Fruit fly (Drosophila melanogaster) whole organism, embryonic: Measurements from ENCODE around the gene SelT.

Experiments
- BEAF-32 ChIP-seq: fragments of 200-800 bp; sonication (Bioruptor generic); optimal IDR thresholded peaks from 3 replicates; lab custom pipeline; 2017; ENCODE audit warnings: missing biosample characterization, missing genetic modification characterization, mild to moderate bottlenecking, moderate library complexity, missing genetic modification reagents
- Bteb2 ChIP-seq: fragments of 200-800 bp; sonication (Bioruptor generic); optimal IDR thresholded peaks from 2 replicates; lab custom pipeline; 2016; ENCODE audit warnings: missing biosample characterization, missing genetic modification characterization
- CG10209 ChIP-seq: fragments of 200-800 bp; sonication (Bioruptor generic); optimal IDR thresholded peaks from 3 replicates; lab custom pipeline; 2017; ENCODE audit warnings: missing biosample characterization, mild to moderate bottlenecking, missing genetic modification characterization, missing genetic modification reagents
- CG11398 ChIP-seq: fragments of 200-800 bp; sonication (Bioruptor generic); optimal IDR thresholded peaks from 2 replicates; lab custom pipeline; 2016; ENCODE audit warnings: missing biosample characterization, missing genetic modification characterization
- CG12391 ChIP-seq: fragments of 200-800 bp; sonication (Bioruptor generic); optimal IDR thresholded peaks from 3 replicates; lab custom pipeline; 2018; ENCODE audit warnings: missing biosample characterization, mild to moderate bottlenecking, missing genetic modification characterization, moderate library complexity
- CG12942 ChIP-seq: fragments of 200-800 bp; sonication (Bioruptor generic); optimal IDR thresholded peaks from 3 replicates; lab custom pipeline; 2016; ENCODE audit warnings: missing biosample characterization, missing genetic modification characterization
- CG13894 ChIP-seq: fragments of 200-800 bp; sonication (Bioruptor generic); optimal IDR thresholded peaks from 3 replicates; lab custom pipeline; 2018; ENCODE audit warnings: missing biosample characterization, mild to moderate bottlenecking, missing genetic modification characterization, moderate library complexity
- CG15514 ChIP-seq: fragments of 200-800 bp; sonication (Bioruptor generic); optimal IDR thresholded peaks from 3 replicates; lab custom pipeline; 2017; ENCODE audit warnings: missing biosample characterization, missing genetic modification characterization, mild to moderate bottlenecking, moderate library complexity, missing genetic modification reagents
- CG1602 ChIP-seq: fragments of 200-800 bp; sonication (Bioruptor generic); optimal IDR thresholded peaks from 3 replicates; lab custom pipeline; 2016; ENCODE audit warnings: missing biosample characterization, missing genetic modification characterization
- CG17186 ChIP-seq: fragments of 200-800 bp; sonication (Bioruptor generic); optimal IDR thresholded peaks from 3 replicates; lab custom pipeline; 2017; ENCODE audit warnings: missing biosample characterization, missing genetic modification reagents, missing genetic modification characterization
- CG1832 ChIP-seq: fragments of 200-800 bp; sonication (Bioruptor generic); optimal IDR thresholded peaks from 2 replicates; lab custom pipeline; 2017; ENCODE audit warnings: missing biosample characterization, mild to moderate bottlenecking, missing genetic modification characterization, inconsistent platforms
- CG2116 ChIP-seq: fragments of 200-800 bp; sonication (Bioruptor generic); optimal IDR thresholded peaks from 3 replicates; lab custom pipeline; 2018; ENCODE audit warnings: missing biosample characterization, mild to moderate bottlenecking, missing genetic modification characterization
- CG31388 ChIP-seq: fragments of 200-800 bp; sonication (Bioruptor generic); optimal IDR thresholded peaks from 2 replicates; lab custom pipeline; 2016; ENCODE audit warnings: missing biosample characterization, missing genetic modification characterization
- CG33213 ChIP-seq: fragments of 200-800 bp; sonication (Bioruptor generic); optimal IDR thresholded peaks from 3 replicates; lab custom pipeline; 2016; ENCODE audit warnings: missing biosample characterization, missing genetic modification characterization
- CG4730 ChIP-seq: fragments of 200-800 bp; sonication (Bioruptor generic); IDR thresholded peaks from 2 replicates; pipeline ENCODE4 v1.3.6; 2022; ENCODE audit warnings: missing biosample characterization, missing genetic modification characterization
- CoRest ChIP-seq: fragments of 200-800 bp; sonication (Bioruptor generic); optimal IDR thresholded peaks from 3 replicates; lab custom pipeline; 2018; ENCODE audit warnings: missing biosample characterization, mild to moderate bottlenecking, missing genetic modification characterization, moderate library complexity
- Dp ChIP-seq: fragments of 200-800 bp; sonication (Bioruptor generic); optimal IDR thresholded peaks from 2 replicates; lab custom pipeline; 2018; ENCODE audit warnings: missing biosample characterization, mild to moderate bottlenecking, missing genetic modification characterization, moderate library complexity
- Dref ChIP-seq: fragments of 200-800 bp; sonication (Bioruptor generic); IDR thresholded peaks from 2 replicates; pipeline ENCODE4 v1.3.6; 2022; ENCODE audit warnings: missing biosample characterization, missing genetic modification characterization
- Eip74EF ChIP-seq, 2 experiments: fragments of 200-800 bp in 1 of 2; fragments of >200 bp in 1 of 2; sonication (Bioruptor generic) in 1 of 2; optimal IDR thresholded peaks; 2 replicates each; lab custom pipeline; 2017 to 2019; ENCODE audit warnings: missing biosample characterization in 2 of 2, missing genetic modification characterization in 2 of 2, mild to moderate bottlenecking in 1 of 2, moderate library complexity in 1 of 2
- HLH3B ChIP-seq: fragments of 200-800 bp; sonication (Bioruptor generic); IDR thresholded peaks from 2 replicates; pipeline ENCODE4 v1.3.6; 2022; ENCODE audit warnings: missing biosample characterization, missing genetic modification characterization
- MESR4 ChIP-seq: fragments of 200-800 bp; sonication (Bioruptor generic); optimal IDR thresholded peaks from 2 replicates; lab custom pipeline; 2018; ENCODE audit warnings: missing biosample characterization, mild to moderate bottlenecking, missing genetic modification characterization, moderate library complexity
- Max ChIP-seq: fragments of 200-800 bp; sonication (Bioruptor generic); optimal IDR thresholded peaks from 2 replicates; lab custom pipeline; 2016; ENCODE audit warnings: missing biosample characterization, mild to moderate bottlenecking, missing genetic modification characterization
- Nf-YA ChIP-seq: fragments of 200-800 bp; sonication (Bioruptor generic); IDR thresholded peaks from 2 replicates; pipeline ENCODE4 v1.3.6; 2022; ENCODE audit warnings: missing biosample characterization, missing genetic modification characterization
- Nf-YC ChIP-seq: fragments of 200-800 bp; optimal IDR thresholded peaks from 3 replicates; lab custom pipeline; 2019; ENCODE audit warnings: missing biosample characterization, mild to moderate bottlenecking, missing genetic modification characterization, moderate library complexity
- Spps ChIP-seq: fragments of 200-800 bp; sonication (Bioruptor generic); optimal IDR thresholded peaks from 2 replicates; lab custom pipeline; 2018; ENCODE audit warnings: missing biosample characterization, mild to moderate bottlenecking, missing genetic modification characterization
- Sry-δ ChIP-seq: fragments of 200-800 bp; sonication (Bioruptor generic); optimal IDR thresholded peaks from 2 replicates; lab custom pipeline; 2016; ENCODE audit warnings: missing biosample characterization, missing genetic modification characterization
- Stat92E ChIP-seq, 3 experiments: fragments of >200 bp in 2 of 3; fragments of 200-800 bp in 1 of 3; sonication (Bioruptor generic) in 1 of 3; optimal IDR thresholded peaks; 2 replicates each; lab custom pipeline; 2017 to 2019; ENCODE audit warnings: missing biosample characterization in 3 of 3, missing genetic modification characterization in 3 of 3, mild to moderate bottlenecking in 1 of 3, moderate library complexity in 1 of 3
- bsh ChIP-seq, 2 experiments: fragments of 200-800 bp; sonication (Bioruptor generic); optimal IDR thresholded peaks; 2 replicates each; lab custom pipeline; 2017 to 2018; ENCODE audit warnings: mild to moderate bottlenecking in 2 of 2, missing biosample characterization in 2 of 2, missing genetic modification characterization in 2 of 2, moderate library complexity in 1 of 2
- chif ChIP-seq, 2 experiments: fragments of 200-800 bp; sonication (Bioruptor generic); optimal IDR thresholded peaks; 3 replicates each; lab custom pipeline; 2016; ENCODE audit warnings: missing biosample characterization in 2 of 2, missing genetic modification characterization in 2 of 2
- cwo ChIP-seq: fragments of 200-800 bp; sonication (Bioruptor generic); optimal IDR thresholded peaks from 3 replicates; lab custom pipeline; 2017; ENCODE audit warnings: missing biosample characterization, missing genetic modification characterization, mild to moderate bottlenecking, moderate library complexity, missing genetic modification reagents
- da ChIP-seq: fragments of 200-800 bp; sonication (Bioruptor generic); optimal IDR thresholded peaks from 2 replicates; lab custom pipeline; 2016; ENCODE audit warnings: missing biosample characterization, missing genetic modification characterization
- danr ChIP-seq: fragments of 200-800 bp; sonication (Bioruptor generic); IDR thresholded peaks from 2 replicates; pipeline ENCODE4 v1.3.6; 2022; ENCODE audit warnings: missing biosample characterization, missing genetic modification characterization
- dati ChIP-seq: fragments of 200-800 bp; sonication (Bioruptor generic); IDR thresholded peaks from 2 replicates; pipeline ENCODE4 v1.3.6; 2022; ENCODE audit warnings: missing biosample characterization, missing genetic modification characterization
- dpn ChIP-seq, 2 experiments: fragments of 200-800 bp; sonication (Bioruptor generic); optimal IDR thresholded peaks; 3 replicates each; lab custom pipeline; 2016; ENCODE audit warnings: missing biosample characterization in 2 of 2, missing genetic modification characterization in 2 of 2
- emc ChIP-seq: fragments of 200-800 bp; sonication (Bioruptor generic); optimal IDR thresholded peaks from 2 replicates; lab custom pipeline; 2016; ENCODE audit warnings: missing biosample characterization, missing genetic modification characterization
- eyg ChIP-seq: fragments of 200-800 bp; sonication (Bioruptor generic); optimal IDR thresholded peaks from 3 replicates; lab custom pipeline; 2016; ENCODE audit warnings: missing biosample characterization, missing genetic modification characterization
- gem ChIP-seq: fragments of 200-800 bp; sonication (Bioruptor generic); optimal IDR thresholded peaks from 2 replicates; lab custom pipeline; 2019; ENCODE audit warnings: missing biosample characterization, mild to moderate bottlenecking, missing genetic modification characterization, moderate library complexity
- ham ChIP-seq: fragments of 200-800 bp; sonication (Bioruptor generic); IDR thresholded peaks from 2 replicates; pipeline ENCODE4 v1.3.6; 2022; ENCODE audit warnings: missing biosample characterization, missing genetic modification characterization
- hb ChIP-seq: fragments of 200-800 bp; sonication (Bioruptor generic); IDR thresholded peaks from 3 replicates; pipeline ENCODE4 v1.3.6; 2022; ENCODE audit warnings: missing biosample characterization, missing genetic modification characterization; ENCODE audit not compliant: partially characterized antibody
- hkb ChIP-seq, 2 experiments: fragments of 200-800 bp in 1 of 2; fragments of >200 bp in 1 of 2; sonication (Bioruptor generic) in 1 of 2; IDR thresholded peaks in 1 of 2; optimal IDR thresholded peaks in 1 of 2; 2 replicates each; pipeline versions ENCODE4 v1.3.6 to Lab custom; 2017 to 2022; ENCODE audit warnings: missing biosample characterization in 1 of 2, missing genetic modification characterization in 1 of 2
- insv ChIP-seq, 2 experiments: fragments of 200-800 bp; sonication (Bioruptor generic); optimal IDR thresholded peaks; 3 replicates each; lab custom pipeline; 2016 to 2018; ENCODE audit warnings: missing biosample characterization in 2 of 2, missing genetic modification characterization in 2 of 2
- lola ChIP-seq, 3 experiments: fragments of >200 bp in 2 of 3; fragments of 200-800 bp in 1 of 3; sonication (Bioruptor generic) in 1 of 3; optimal IDR thresholded peaks; 2 replicates each; lab custom pipeline; 2017 to 2019; ENCODE audit warnings: missing biosample characterization in 3 of 3, missing genetic modification characterization in 3 of 3, mild to moderate bottlenecking in 1 of 3, moderate library complexity in 1 of 3
- phol ChIP-seq: fragments of 200-800 bp; sonication (Bioruptor generic); optimal IDR thresholded peaks from 3 replicates; lab custom pipeline; 2018; ENCODE audit warnings: missing biosample characterization, mild to moderate bottlenecking, missing genetic modification characterization, moderate library complexity
- psq ChIP-seq: fragments of 200-800 bp; sonication (Bioruptor generic); optimal IDR thresholded peaks from 2 replicates; lab custom pipeline; 2017; ENCODE audit warnings: missing biosample characterization, missing genetic modification characterization
- row ChIP-seq: fragments of 200-800 bp; sonication (Bioruptor generic); IDR thresholded peaks from 3 replicates; pipeline ENCODE4 v1.3.6; 2022; ENCODE audit warnings: missing biosample characterization, missing genetic modification characterization
- tgo ChIP-seq: fragments of 200-800 bp; sonication (Bioruptor generic); IDR thresholded peaks from 3 replicates; pipeline ENCODE4 v1.3.6; 2022; ENCODE audit warnings: missing biosample characterization, missing genetic modification characterization
- tna ChIP-seq: fragments of 200-800 bp; sonication (Bioruptor generic); IDR thresholded peaks from 2 replicates; pipeline ENCODE4 v1.3.6; 2022; ENCODE audit warnings: missing biosample characterization, missing genetic modification characterization; ENCODE audit not compliant: partially characterized antibody
- unpg ChIP-seq: fragments of 200-800 bp; sonication (Bioruptor generic); optimal IDR thresholded peaks from 3 replicates; lab custom pipeline; 2018; ENCODE audit warnings: missing biosample characterization, mild to moderate bottlenecking, missing genetic modification characterization, moderate library complexity
- zf30C ChIP-seq: fragments of 200-800 bp; sonication (Bioruptor generic); optimal IDR thresholded peaks from 3 replicates; lab custom pipeline; 2018; ENCODE audit warnings: missing biosample characterization, mild to moderate bottlenecking, missing genetic modification characterization

SelT gene

dm6 chr2L:4971329-4971798, 39.4 kb upstream of the SelT start, which contains the start of gene CG14043 (continued):
- no peak for TF ChIP-seq Stat92E (GFP tag; optimal IDR thresholded peaks at IDR 0.05; lab: Kevin White, UChicago)
- no peak for TF ChIP-seq unpg (GFP tag; lab: Kevin White, UChicago)
- TF ChIP-seq CG2116 (GFP tag; lab: Kevin White, UChicago): peak; percentile 55
- TF ChIP-seq phol: peak; percentile 72
- TF ChIP-seq CG12391 (tag; lab: Kevin White, UChicago): peak; percentile 74
- peak; percentile 56 for TF ChIP-seq Sry-δ (GFP tag; lab: Kevin White, UChicago)
- no peak for TF ChIP-seq HLH3B (GFP tag; lab: Robert Waterston, UW)
- peak; percentile 9 for TF ChIP-seq Spps (tag; lab: Kevin White, UChicago)
- TF ChIP-seq bsh (GFP tag; optimal IDR thresholded peaks at IDR 0.05; lab: Kevin White, UChicago): no peak
- peak; percentile 78 for TF ChIP-seq Dp
- TF ChIP-seq psq (GFP tag; lab: Kevin White, UChicago): no peak
- no peak for TF ChIP-seq CG31388 (GFP tag; lab: Kevin White, UChicago)
- peak; percentile 55 for TF ChIP-seq row
- TF ChIP-seq hb: no peak
- TF ChIP-seq CG4730 (GFP tag; lab: Robert Waterston, UW): no peak
- TF ChIP-seq Bteb2 (GFP tag; lab: Kevin White, UChicago): peak; percentile 36
- TF ChIP-seq hkb (optimal IDR thresholded peaks at IDR 0.05; lab: Kevin White, UChicago): peak; percentile 64
- no peak for TF ChIP-seq hkb (GFP tag; IDR thresholded peaks at IDR 0.05; lab: Robert Waterston, UW)
- no peak for TF ChIP-seq CG13894 (tag; lab: Kevin White, UChicago)
- TF ChIP-seq eyg (GFP tag; lab: Kevin White, UChicago): no peak
- no peak for TF ChIP-seq Nf-YA (GFP tag; lab: Robert Waterston, UW)
- peak in 1 of 2 experiments; percentile 38 for TF ChIP-seq dpn (GFP tag; optimal IDR thresholded peaks at IDR 0.05; lab: Kevin White, UChicago)
- TF ChIP-seq MESR4 (GFP tag; lab: Kevin White, UChicago): peak; percentile 31
- TF ChIP-seq chif (GFP tag; optimal IDR thresholded peaks at IDR 0.05; lab: Kevin White, UChicago): peak in 1 of 2 experiments; percentile 33
- peak in 1 of 2 experiments; percentile 19 for TF ChIP-seq insv (GFP tag; optimal IDR thresholded peaks at IDR 0.05; lab: Kevin White, UChicago)
- no peak for TF ChIP-seq CG12942 (GFP tag; lab: Kevin White, UChicago)
- peak; percentile 21 for TF ChIP-seq Max (GFP tag; lab: Kevin White, UChicago)
- TF ChIP-seq CG17186 (GFP tag; lab: Kevin White, UChicago): peak; percentile 62
- no peak for TF ChIP-seq CG1832 (GFP tag; lab: Kevin White, UChicago)
- TF ChIP-seq dati (GFP tag; lab: Robert Waterston, UW): no peak
- TF ChIP-seq Nf-YC (tag; lab: Kevin White, UChicago): peak; percentile 49
- TF ChIP-seq CoRest (tag; lab: Kevin White, UChicago): peak; percentile 60
- peak; percentile 70 for TF ChIP-seq CG15514 (GFP tag; lab: Kevin White, UChicago)
- TF ChIP-seq danr (GFP tag; lab: Robert Waterston, UW): no peak
- no peak for TF ChIP-seq tna (GFP tag; lab: Robert Waterston, UW)
- no peak for TF ChIP-seq Eip74EF (GFP tag; optimal IDR thresholded peaks at IDR 0.05; lab: Kevin White, UChicago)
- TF ChIP-seq cwo (GFP tag; lab: Kevin White, UChicago): no peak
- TF ChIP-seq CG33213 (GFP tag; lab: Kevin White, UChicago): peak; percentile 61
- no peak for TF ChIP-seq zf30C (GFP tag; lab: Kevin White, UChicago)
- peak; percentile 36; the same call in 1 of the 2 replicates for TF ChIP-seq Dref (GFP tag; lab: Robert Waterston, UW)
- no peak for TF ChIP-seq tgo (GFP tag; lab: Robert Waterston, UW)
- TF ChIP-seq da (GFP tag; lab: Kevin White, UChicago): no peak
- TF ChIP-seq lola (GFP tag; optimal IDR thresholded peaks at IDR 0.05; lab: Kevin White, UChicago): peak in 1 of 3 experiments; percentile 5
- no peak for TF ChIP-seq CG11398 (GFP tag; lab: Kevin White, UChicago)
- TF ChIP-seq CG10209: no peak
- no peak for TF ChIP-seq emc (GFP tag; lab: Kevin White, UChicago)
- peak; percentile 59 for TF ChIP-seq BEAF-32 (GFP tag; lab: Kevin White, UChicago)
- no peak for TF ChIP-seq gem
- TF ChIP-seq CG1602: peak; percentile 21
- no peak for TF ChIP-seq ham (GFP tag; lab: Robert Waterston, UW)
